Worm (Caenorhabditis elegans) whole organism, midembryonic: ENCODE measurements around the gene cyp-33C1.

Experiments
- T22C8.4 ChIP-seq: fragments of 200-800 bp; sonication (Bioruptor generic); IDR thresholded peaks from 2 replicates; pipeline ENCODE4 v1.3.6; 2022; ENCODE audit warnings: missing genetic modification characterization, missing compliant biosample characterization
- flt-1 ChIP-seq: fragments of 200-800 bp; sonication (Bioruptor generic); IDR thresholded peaks from 2 replicates; pipeline ENCODE4 v1.3.6; 2022; ENCODE audit warnings: missing genetic modification characterization, missing compliant biosample characterization
- ztf-23 ChIP-seq: fragments of 200-800 bp; sonication (Bioruptor generic); IDR thresholded peaks from 2 replicates; pipeline ENCODE4 v1.3.6; 2022; ENCODE audit warnings: missing genetic modification reagents, missing genetic modification characterization, missing compliant biosample characterization

DNA sequence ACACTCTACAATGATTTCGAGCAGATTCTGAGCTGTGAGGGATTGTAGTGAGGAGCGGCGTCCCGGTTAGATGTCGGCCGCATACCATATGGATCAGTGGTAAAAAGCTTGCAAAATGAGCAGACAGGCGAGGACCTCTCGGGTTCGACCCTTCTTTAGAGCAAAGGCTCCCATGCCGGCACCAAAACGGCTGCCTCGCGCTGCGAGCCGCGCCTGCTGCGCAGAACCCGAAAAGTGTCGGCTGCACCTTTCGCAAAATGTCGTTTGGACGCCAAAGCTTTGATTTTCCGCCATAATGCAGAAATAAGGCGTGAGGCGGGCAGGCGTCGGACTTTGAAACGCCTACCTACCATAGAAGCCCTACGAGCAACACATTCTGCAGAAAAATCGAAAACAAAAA lies 11.1 kb downstream of the cyp-33C1 start:
- TF ChIP-seq ztf-23 (GFP tag; lab: Robert Waterston, UW) (no peak), flt-1 (GFP tag; lab: Robert Waterston, UW) (no peak), T22C8.4 (no peak)
